Fruit fly (Drosophila melanogaster): Measurements from ENCODE around the gene CG43155.

- TF ChIP-seq pan (optimal IDR thresholded peaks at IDR 0.05): no peak
- no peak for TF ChIP-seq EcR (GFP tag; optimal IDR thresholded peaks at IDR 0.05)
Observed at dm6 chrX:11422071-11422470, 37.5 kb upstream of the CG43155 start.
